Fruit fly (Drosophila melanogaster) whole organism, embryonic: ENCODE results near the gene CG10730.

Experiments used
- Awh ChIP-seq: fragments of 200-800 bp; sonication (Bioruptor generic); IDR thresholded peaks from 2 replicates; pipeline ENCODE4, ENCODE4 v1.3.6; 2022; ENCODE audit warnings: missing biosample characterization, missing genetic modification characterization
- Bgb ChIP-seq: fragments of 200-800 bp; sonication (Bioruptor generic); IDR thresholded peaks from 2 replicates; pipeline ENCODE4 v1.3.6; 2022; ENCODE audit warnings: missing biosample characterization, missing genetic modification characterization; ENCODE audit not compliant: partially characterized antibody
- CG10209 ChIP-seq: fragments of 200-800 bp; sonication (Bioruptor generic); optimal IDR thresholded peaks from 3 replicates; lab custom pipeline; 2017; ENCODE audit warnings: missing biosample characterization, mild to moderate bottlenecking, missing genetic modification characterization, missing genetic modification reagents
- CG10267 ChIP-seq: fragments of 200-800 bp; sonication (Bioruptor generic); optimal IDR thresholded peaks from 2 replicates; lab custom pipeline; 2018; ENCODE audit warnings: missing biosample characterization, mild to moderate bottlenecking, missing genetic modification characterization, moderate library complexity
- CG11695 ChIP-seq: fragments of 200-800 bp; sonication (Bioruptor generic); IDR thresholded peaks from 3 replicates; pipeline ENCODE4 v1.3.6; 2022; ENCODE audit warnings: missing biosample characterization, missing genetic modification characterization
- CG13296 ChIP-seq: fragments of 200-800 bp; sonication (Bioruptor generic); optimal IDR thresholded peaks from 3 replicates; lab custom pipeline; 2018; ENCODE audit warnings: missing biosample characterization, mild to moderate bottlenecking, missing genetic modification characterization
- CG14050 ChIP-seq: fragments of 200-800 bp; sonication (Bioruptor generic); IDR thresholded peaks from 3 replicates; pipeline ENCODE4 v1.3.6; 2022; ENCODE audit warnings: missing biosample characterization, missing genetic modification characterization
- CG16813 ChIP-seq: fragments of 200-800 bp; sonication (Bioruptor generic); IDR thresholded peaks from 3 replicates; pipeline ENCODE4 v1.3.6; 2022; ENCODE audit warnings: missing biosample characterization, missing genetic modification characterization; ENCODE audit not compliant: partially characterized antibody
- CG16815 ChIP-seq: fragments of 200-800 bp; sonication (Bioruptor generic); optimal IDR thresholded peaks from 3 replicates; lab custom pipeline; 2017; ENCODE audit warnings: missing biosample characterization, mild to moderate bottlenecking, missing genetic modification characterization
- CG18262 ChIP-seq: fragments of 200-800 bp; optimal IDR thresholded peaks from 3 replicates; lab custom pipeline; 2019; ENCODE audit warnings: missing biosample characterization, mild to moderate bottlenecking, missing genetic modification characterization, moderate library complexity
- CG1832 ChIP-seq: fragments of 200-800 bp; sonication (Bioruptor generic); optimal IDR thresholded peaks from 2 replicates; lab custom pipeline; 2017; ENCODE audit warnings: missing biosample characterization, mild to moderate bottlenecking, missing genetic modification characterization, inconsistent platforms
- CG4730 ChIP-seq: fragments of 200-800 bp; sonication (Bioruptor generic); IDR thresholded peaks from 2 replicates; pipeline ENCODE4 v1.3.6; 2022; ENCODE audit warnings: missing biosample characterization, missing genetic modification characterization
- CG6813 ChIP-seq: fragments of 200-800 bp; sonication (Bioruptor generic); optimal IDR thresholded peaks from 2 replicates; lab custom pipeline; 2017; ENCODE audit warnings: missing biosample characterization, missing genetic modification characterization, mild to moderate bottlenecking, moderate library complexity, missing genetic modification reagents
- CG7987 ChIP-seq: fragments of 200-800 bp; sonication (Bioruptor generic); optimal IDR thresholded peaks from 2 replicates; lab custom pipeline; 2018; ENCODE audit warnings: missing biosample characterization, mild to moderate bottlenecking, missing genetic modification characterization, moderate library complexity
- CG8924 ChIP-seq: fragments of 200-800 bp; optimal IDR thresholded peaks from 3 replicates; lab custom pipeline; 2019; ENCODE audit warnings: missing biosample characterization, mild to moderate bottlenecking, missing genetic modification characterization, moderate library complexity
- Doc2 ChIP-seq: fragments of 200-800 bp; sonication (Bioruptor generic); IDR thresholded peaks from 2 replicates; pipeline ENCODE4 v1.3.6; 2022; ENCODE audit warnings: missing biosample characterization, missing genetic modification characterization
- Doc3 ChIP-seq: fragments of 200-800 bp; sonication (Bioruptor generic); IDR thresholded peaks from 3 replicates; pipeline ENCODE4 v1.3.6; 2022; ENCODE audit warnings: missing biosample characterization, missing genetic modification characterization; ENCODE audit not compliant: partially characterized antibody
- E2f2 ChIP-seq: fragments of 200-800 bp; sonication (Bioruptor generic); IDR thresholded peaks from 2 replicates; pipeline ENCODE4 v1.3.6; 2022; ENCODE audit warnings: missing biosample characterization, missing genetic modification characterization
- Ets97D ChIP-seq: fragments of 200-800 bp; sonication (Bioruptor generic); optimal IDR thresholded peaks from 3 replicates; lab custom pipeline; 2016; ENCODE audit warnings: missing biosample characterization, missing genetic modification characterization
- Fer3 ChIP-seq: fragments of 200-800 bp; sonication (Bioruptor generic); optimal IDR thresholded peaks from 2 replicates; lab custom pipeline; 2018; ENCODE audit warnings: missing biosample characterization, mild to moderate bottlenecking, missing genetic modification characterization, moderate library complexity
- Gsc ChIP-seq: fragments of 200-800 bp; sonication (Bioruptor generic); IDR thresholded peaks from 2 replicates; pipeline ENCODE4 v1.3.6; 2022; ENCODE audit warnings: missing biosample characterization, missing genetic modification characterization
- H15 ChIP-seq: fragments of 200-800 bp; sonication (Bioruptor generic); IDR thresholded peaks from 3 replicates; pipeline ENCODE4 v1.3.6; 2022; ENCODE audit warnings: missing biosample characterization, missing genetic modification characterization
- HLHmδ ChIP-seq: fragments of 200-800 bp; sonication (Bioruptor generic); optimal IDR thresholded peaks from 2 replicates; lab custom pipeline; 2018; ENCODE audit warnings: missing biosample characterization, mild to moderate bottlenecking, missing genetic modification characterization, moderate library complexity
- Hmr ChIP-seq: fragments of 200-800 bp; sonication (Bioruptor generic); optimal IDR thresholded peaks from 3 replicates; lab custom pipeline; 2017; ENCODE audit warnings: mild to moderate bottlenecking, missing biosample characterization, missing genetic modification reagents, missing genetic modification characterization
- Hr51 ChIP-seq, 2 experiments: fragments of 200-800 bp; sonication (Bioruptor generic); optimal IDR thresholded peaks; 2 replicates in 1 of 2; 3 replicates in 1 of 2; lab custom pipeline; 2016 to 2018; ENCODE audit warnings: missing biosample characterization in 2 of 2, missing genetic modification characterization in 2 of 2, mild to moderate bottlenecking in 1 of 2, moderate library complexity in 1 of 2
- MBD-R2 ChIP-seq: fragments of 200-800 bp; sonication (Bioruptor generic); IDR thresholded peaks from 2 replicates; pipeline ENCODE4 v1.3.6; 2022; ENCODE audit warnings: missing biosample characterization, missing genetic modification characterization
- NFAT ChIP-seq: fragments of 200-800 bp; sonication (Bioruptor generic); IDR thresholded peaks from 2 replicates; pipeline ENCODE4 v1.3.6; 2022; ENCODE audit warnings: missing biosample characterization, missing genetic modification characterization
- NK7.1 ChIP-seq: fragments of 200-800 bp; sonication (Bioruptor generic); optimal IDR thresholded peaks from 3 replicates; lab custom pipeline; 2016; ENCODE audit warnings: missing biosample characterization, missing genetic modification characterization
- Neu2 ChIP-seq: fragments of 200-800 bp; sonication (Bioruptor generic); optimal IDR thresholded peaks from 3 replicates; lab custom pipeline; 2016; ENCODE audit warnings: missing biosample characterization, missing genetic modification characterization, borderline replicate concordance
- Nf-YC ChIP-seq: fragments of 200-800 bp; optimal IDR thresholded peaks from 3 replicates; lab custom pipeline; 2019; ENCODE audit warnings: missing biosample characterization, mild to moderate bottlenecking, missing genetic modification characterization, moderate library complexity
- Opbp ChIP-seq: fragments of 200-800 bp; sonication (Bioruptor generic); IDR thresholded peaks from 3 replicates; pipeline ENCODE4 v1.3.6; 2022; ENCODE audit warnings: missing biosample characterization, missing genetic modification characterization; ENCODE audit not compliant: partially characterized antibody
- Poxn ChIP-seq: fragments of 200-800 bp; sonication (Bioruptor generic); IDR thresholded peaks from 2 replicates; pipeline ENCODE4 v1.3.6; 2022; ENCODE audit warnings: missing biosample characterization, missing genetic modification characterization
- Rfx ChIP-seq: fragments of 200-800 bp; sonication (Bioruptor generic); IDR thresholded peaks from 2 replicates; pipeline ENCODE4 v1.3.6; 2022; ENCODE audit warnings: missing biosample characterization, missing genetic modification characterization
- TFAM ChIP-seq: fragments of 200-800 bp; sonication (Bioruptor generic); optimal IDR thresholded peaks from 2 replicates; lab custom pipeline; 2017; ENCODE audit warnings: missing biosample characterization, missing genetic modification characterization, inconsistent platforms
- abd-A ChIP-seq: fragments of 200-800 bp; sonication (Bioruptor generic); optimal IDR thresholded peaks from 3 replicates; lab custom pipeline; 2019; ENCODE audit warnings: missing biosample characterization, mild to moderate bottlenecking, missing genetic modification characterization, moderate library complexity
- dm ChIP-seq: fragments of 200-800 bp; sonication (Bioruptor generic); optimal IDR thresholded peaks from 3 replicates; lab custom pipeline; 2016; ENCODE audit warnings: missing biosample characterization, missing genetic modification characterization
- fd96Cb ChIP-seq: fragments of 200-800 bp; sonication (Bioruptor generic); optimal IDR thresholded peaks from 2 replicates; lab custom pipeline; 2018; ENCODE audit warnings: missing biosample characterization, mild to moderate bottlenecking, missing genetic modification characterization, moderate library complexity
- lov ChIP-seq, 2 experiments: fragments of 200-800 bp in 1 of 2; fragments of >200 bp in 1 of 2; sonication (Bioruptor generic) in 1 of 2; IDR thresholded peaks in 1 of 2; optimal IDR thresholded peaks in 1 of 2; 2 replicates in 1 of 2; 3 replicates in 1 of 2; pipeline versions ENCODE4 v1.3.6 to Lab custom; 2017 to 2022; ENCODE audit warnings: missing biosample characterization in 1 of 2, missing genetic modification characterization in 1 of 2
- odd ChIP-seq: fragments of 200-800 bp; sonication (Bioruptor generic); optimal IDR thresholded peaks from 2 replicates; lab custom pipeline; 2017; ENCODE audit warnings: missing biosample characterization, mild to moderate bottlenecking, missing genetic modification characterization
- peb ChIP-seq: fragments of 200-800 bp; sonication (Bioruptor generic); IDR thresholded peaks from 2 replicates; pipeline ENCODE4 v1.3.6; 2022; ENCODE audit warnings: missing biosample characterization, missing genetic modification characterization
- prd ChIP-seq, 3 experiments: fragments of >200 bp in 2 of 3; fragments of 200-800 bp in 1 of 3; sonication (Bioruptor generic) in 1 of 3; optimal IDR thresholded peaks in 2 of 3; IDR thresholded peaks in 1 of 3; 2 replicates in 2 of 3; 3 replicates in 1 of 3; pipeline versions ENCODE4 v1.3.6 to Lab custom; 2017 to 2022; ENCODE audit warnings: missing biosample characterization in 1 of 3, missing genetic modification characterization in 1 of 3
- seq ChIP-seq: fragments of 200-800 bp; sonication (Bioruptor generic); IDR thresholded peaks from 2 replicates; pipeline ENCODE4 v1.3.6; 2022; ENCODE audit warnings: missing biosample characterization, missing genetic modification characterization
- sqz ChIP-seq: fragments of 200-800 bp; sonication (Bioruptor generic); optimal IDR thresholded peaks from 3 replicates; lab custom pipeline; 2018; ENCODE audit warnings: missing biosample characterization, mild to moderate bottlenecking, missing genetic modification characterization
- sug ChIP-seq: fragments of 200-800 bp; optimal IDR thresholded peaks from 2 replicates; lab custom pipeline; 2019; ENCODE audit warnings: missing biosample characterization, mild to moderate bottlenecking, missing genetic modification characterization, moderate library complexity
- tx ChIP-seq: fragments of 200-800 bp; sonication (Bioruptor generic); optimal IDR thresholded peaks from 2 replicates; lab custom pipeline; 2016; ENCODE audit warnings: missing biosample characterization, missing genetic modification characterization

Gene CG10730

DNA sequence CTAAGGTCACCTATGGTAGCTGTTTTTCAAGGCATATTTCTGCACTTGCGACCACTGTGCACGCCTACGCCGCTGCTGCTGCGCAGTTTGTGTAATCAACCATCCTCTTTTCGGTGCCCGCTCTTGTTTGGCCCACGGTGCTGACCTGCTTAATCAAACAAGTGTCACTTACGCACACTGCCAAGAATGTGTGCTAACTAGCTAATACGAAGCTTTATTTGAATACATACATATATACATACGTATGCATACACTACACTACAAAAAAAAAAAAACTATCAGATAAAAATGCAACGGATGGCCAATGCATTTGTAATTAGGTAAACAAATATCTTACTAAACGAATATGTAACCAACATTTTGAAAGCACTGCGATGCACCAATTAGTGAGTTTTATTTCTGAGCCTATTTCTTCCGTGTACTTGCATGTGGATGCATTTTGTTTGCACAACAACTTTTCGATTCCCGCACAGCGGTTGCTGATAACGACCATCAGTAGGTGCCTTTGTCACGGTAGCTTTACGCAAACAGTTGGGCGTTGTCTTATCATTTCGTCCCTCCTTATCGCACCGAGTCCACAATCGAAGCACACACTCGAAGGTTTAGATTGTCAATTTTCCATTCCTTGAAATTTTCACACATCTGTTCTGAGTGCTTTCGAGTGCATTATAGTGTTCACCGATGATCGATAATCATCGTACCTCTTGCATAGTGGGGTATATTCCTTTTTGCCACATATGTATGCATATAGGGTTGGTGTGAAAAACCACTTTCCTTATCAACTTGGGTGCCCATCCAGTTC is 14.5 kb upstream of the CG10730 start (continued):
- TF ChIP-seq HLHmδ (GFP tag; lab: Kevin White, UChicago) (peak; percentile 79), NFAT (GFP tag; lab: Robert Waterston, UW) (peak; percentile 15; the same call in 1 of the 2 replicates), dm (GFP tag; lab: Kevin White, UChicago) (peak; percentile 78), CG18262 (tag; lab: Kevin White, UChicago) (peak; percentile 83), CG10267 (peak; percentile 71), Neu2 (GFP tag; lab: Kevin White, UChicago) (no peak), CG7987 (peak; percentile 71), sqz (GFP tag; lab: Kevin White, UChicago) (peak; percentile 85), TFAM (GFP tag; lab: Kevin White, UChicago) (peak; percentile 48), tx (GFP tag; lab: Kevin White, UChicago) (peak; percentile 74), CG13296 (GFP tag; lab: Kevin White, UChicago) (peak; percentile 85), E2f2 (GFP tag; lab: Robert Waterston, UW) (peak; percentile 70), MBD-R2 (GFP tag; lab: Robert Waterston, UW) (peak; percentile 47; the same call in 1 of the 2 replicates), H15 (peak; percentile 89), Doc2 (GFP tag; lab: Robert Waterston, UW) (peak; percentile 42; the same call in 1 of the 2 replicates), seq (peak; percentile 90), prd (optimal IDR thresholded peaks at IDR 0.05; lab: Kevin White, UChicago) (no peak), prd (GFP tag; IDR thresholded peaks at IDR 0.05; lab: Robert Waterston, UW) (peak; percentile 91), sug (tag; lab: Kevin White, UChicago) (peak; percentile 91), Bgb (peak; percentile 52), Nf-YC (tag; lab: Kevin White, UChicago) (peak; percentile 56), Doc3 (GFP tag; lab: Robert Waterston, UW) (no peak), Hmr (GFP tag; lab: Kevin White, UChicago) (peak; percentile 81), CG6813 (GFP tag; lab: Kevin White, UChicago) (peak; percentile 74), Poxn (GFP tag; lab: Robert Waterston, UW) (no peak), CG1832 (GFP tag; lab: Kevin White, UChicago) (no peak), CG10209 (GFP tag; lab: Kevin White, UChicago) (peak; percentile 86), CG14050 (GFP tag; lab: Robert Waterston, UW) (peak; percentile 82), fd96Cb (tag; lab: Kevin White, UChicago) (peak; percentile 80), Ets97D (GFP tag; lab: Kevin White, UChicago) (peak; percentile 23), CG16813 (GFP tag; lab: Robert Waterston, UW) (no peak), odd (peak; percentile 82), Rfx (GFP tag; lab: Robert Waterston, UW) (peak; percentile 73), Gsc (GFP tag; lab: Robert Waterston, UW) (peak; percentile 66; the same call in 1 of the 2 replicates)

DNA sequence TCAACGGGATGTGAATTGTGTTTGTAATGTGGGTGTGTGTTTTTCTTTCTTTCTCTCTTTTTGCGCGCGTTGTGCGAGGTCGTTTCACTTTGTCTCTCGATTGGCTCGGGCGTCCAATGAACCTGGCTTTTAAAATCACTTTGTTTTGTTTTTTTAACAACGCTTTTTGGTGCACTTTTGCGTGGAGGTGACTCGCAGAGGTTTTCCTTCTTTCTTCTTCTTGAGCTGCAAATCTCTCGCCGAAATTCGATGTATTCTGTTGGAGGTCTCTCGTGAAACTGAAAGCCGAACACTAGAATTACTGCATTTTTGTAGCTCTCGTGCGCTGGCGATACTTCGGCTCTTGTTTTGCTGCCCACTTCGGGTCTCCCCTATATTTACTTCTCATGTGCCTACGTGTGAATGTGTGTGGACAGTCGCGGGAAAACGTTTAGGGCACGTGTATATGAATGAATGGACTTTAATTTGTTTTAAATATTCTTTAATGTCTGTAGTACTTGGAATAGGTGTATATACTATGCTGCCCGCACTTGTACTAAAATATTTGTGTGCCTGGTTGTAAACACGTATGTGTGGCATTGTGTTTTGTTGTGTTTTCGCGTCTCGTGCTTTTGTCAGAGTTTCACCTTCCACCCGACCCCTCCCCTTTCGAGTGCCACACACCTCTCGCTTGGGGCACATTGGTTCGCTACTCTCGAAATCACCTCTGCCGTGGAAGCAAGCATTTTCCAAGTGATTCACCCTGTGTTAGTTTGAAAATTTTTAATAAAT is 13.0 kb upstream of the CG10730 start, which contains the start of gene fok:
fok (minus strand) TSS at position 286 of the 771 bp plus-strand sequence.
- TF ChIP-seq odd, result peak; percentile 96
- peak; percentile 82 for TF ChIP-seq CG4730
- TF ChIP-seq CG8924 (tag; lab: Kevin White, UChicago), result peak; percentile 98
- TF ChIP-seq NK7.1, result peak; percentile 94
- peak; percentile 96 for TF ChIP-seq CG11695 (GFP tag; lab: Robert Waterston, UW)
- TF ChIP-seq Awh (GFP tag; lab: Robert Waterston, UW), result peak; percentile 94
- peak; percentile 94 to 97 for TF ChIP-seq Hr51 (GFP tag; optimal IDR thresholded peaks at IDR 0.05; lab: Kevin White, UChicago)
- 0 out of 3 replicates have a peak, but pooled peaks have one; percentile 28 for TF ChIP-seq Opbp
- peak; percentile 97 for TF ChIP-seq abd-A (tag; lab: Kevin White, UChicago)
- TF ChIP-seq lov (optimal IDR thresholded peaks at IDR 0.05; lab: Kevin White, UChicago), result no peak
- TF ChIP-seq lov (GFP tag; IDR thresholded peaks at IDR 0.05; lab: Robert Waterston, UW), result peak; percentile 79; the same call in 2 of the 3 replicates
- TF ChIP-seq Fer3 (tag; lab: Kevin White, UChicago), result peak; percentile 96
- peak; percentile 88 for TF ChIP-seq peb (GFP tag; lab: Robert Waterston, UW)
- TF ChIP-seq CG16815 (GFP tag; lab: Kevin White, UChicago), result peak; percentile 93
